Worm (Caenorhabditis elegans) whole organism, mixed stage, embryonic: ENCODE measurements around the gene rfl-1.

Source experiments
- ceh-43 ChIP-seq: fragments of 200-800 bp; sonication (Bioruptor generic); optimal IDR thresholded peaks from 2 replicates; lab custom pipeline; 2018; ENCODE audit warnings: mild to moderate bottlenecking, missing genetic modification characterization, moderate library complexity, missing compliant biosample characterization
- lin-13 ChIP-seq: fragments of 150-350 bp; optimal IDR thresholded peaks from 2 replicates; lab custom pipeline; 2014; ENCODE audit warnings: missing biosample characterization, missing genetic modification characterization
- mab-5 ChIP-seq: fragments of 150-350 bp; optimal IDR thresholded peaks from 2 replicates; lab custom pipeline; 2014; ENCODE audit warnings: missing biosample characterization, missing genetic modification characterization
- nhr-12 ChIP-seq: fragments of 150-350 bp; optimal IDR thresholded peaks from 2 replicates; lab custom pipeline; 2014; ENCODE audit warnings: missing biosample characterization, missing genetic modification characterization
- nhr-76 ChIP-seq: sonication (generic microtip); optimal IDR thresholded peaks from 2 replicates; lab custom pipeline; 2017; ENCODE audit warnings: missing biosample characterization, missing genetic modification characterization
- unc-62 ChIP-seq: fragments of 150-350 bp; optimal IDR thresholded peaks from 2 replicates; lab custom pipeline; 2014; ENCODE audit warnings: missing biosample characterization, missing genetic modification reagents, missing genetic modification characterization

- TF ChIP-seq nhr-76 (tag; lab: Kevin White, UChicago): no peak
- no peak for TF ChIP-seq unc-62 (GFP tag; lab: Kevin White, UChicago)
- TF ChIP-seq lin-13 (tag; lab: Kevin White, UChicago): no peak
- no peak for TF ChIP-seq mab-5 (tag; lab: Kevin White, UChicago)
- no peak for TF ChIP-seq nhr-12 (tag; lab: Kevin White, UChicago)
- TF ChIP-seq ceh-43 (GFP tag; lab: Kevin White, UChicago): no peak
These were observed 39.6 kb downstream of the rfl-1 start, which contains the start of gene egg-2 for ce11 chrIII:7060531-7061095.
